Worm (Caenorhabditis elegans) whole organism, mixed stage, embryonic: ENCODE measurements around the gene moa-2.

Experiments
- flh-1 ChIP-seq: fragments of 200-800 bp; sonication (Bioruptor generic); optimal IDR thresholded peaks from 2 replicates; lab custom pipeline; 2018; ENCODE audit warnings: mild to moderate bottlenecking, missing genetic modification characterization, moderate library complexity, missing compliant biosample characterization
- ham-2 ChIP-seq: fragments of 200-800 bp; sonication (Bioruptor generic); optimal IDR thresholded peaks from 2 replicates; lab custom pipeline; 2018; ENCODE audit warnings: mild to moderate bottlenecking, missing genetic modification characterization, missing compliant biosample characterization
- lsy-2 ChIP-seq: fragments of 150-350 bp; optimal IDR thresholded peaks from 2 replicates; lab custom pipeline; 2014; ENCODE audit warnings: missing biosample characterization, missing genetic modification characterization
- mls-2 ChIP-seq: sonication (generic microtip); optimal IDR thresholded peaks from 2 replicates; lab custom pipeline; 2016; ENCODE audit warnings: mild to moderate bottlenecking, missing genetic modification characterization, moderate library complexity, missing compliant biosample characterization
- nhr-237 ChIP-seq: fragments of 150-350 bp; optimal IDR thresholded peaks from 2 replicates; lab custom pipeline; 2014; ENCODE audit warnings: missing biosample characterization, missing genetic modification characterization
- snpc-4 ChIP-seq: fragments of 150-350 bp; optimal IDR thresholded peaks from 2 replicates; lab custom pipeline; 2014; ENCODE audit warnings: missing biosample characterization, missing genetic modification characterization
- unc-39 ChIP-seq: fragments of 150-350 bp; optimal IDR thresholded peaks from 2 replicates; lab custom pipeline; 2014; ENCODE audit warnings: missing biosample characterization, missing genetic modification characterization
- unc-62 ChIP-seq: fragments of 150-350 bp; optimal IDR thresholded peaks from 2 replicates; lab custom pipeline; 2014; ENCODE audit warnings: missing biosample characterization, missing genetic modification reagents, missing genetic modification characterization
- zip-8 ChIP-seq: fragments of 150-350 bp; optimal IDR thresholded peaks from 2 replicates; lab custom pipeline; 2014; ENCODE audit warnings: missing biosample characterization, missing genetic modification characterization
- ztf-11 ChIP-seq: fragments of 150-350 bp; optimal IDR thresholded peaks from 2 replicates; lab custom pipeline; 2014; ENCODE audit warnings: missing biosample characterization, missing genetic modification characterization

ce11 chrII:7697156-7697555 lies 1.7 kb downstream of the moa-2 start:
- TF ChIP-seq nhr-237 (no peak), mls-2 (tag; lab: Kevin White, UChicago) (no peak), snpc-4 (tag; lab: Kevin White, UChicago) (no peak), ztf-11 (tag; lab: Kevin White, UChicago) (no peak), zip-8 (no peak), lsy-2 (no peak), flh-1 (GFP tag; lab: Kevin White, UChicago) (no peak), unc-39 (no peak), unc-62 (no peak), ham-2 (GFP tag; lab: Kevin White, UChicago) (no peak)
